Fruit fly (Drosophila melanogaster) whole organism, embryonic: Measurements from ENCODE around the gene Polr3E.

Experiments
- CG10366 ChIP-seq: fragments of 200-800 bp; sonication (Bioruptor generic); IDR thresholded peaks from 2 replicates; pipeline ENCODE4 v1.3.6; 2022; ENCODE audit warnings: missing biosample characterization, missing genetic modification characterization
- CG10431 ChIP-seq: fragments of 200-800 bp; sonication (Bioruptor generic); optimal IDR thresholded peaks from 3 replicates; lab custom pipeline; 2018; ENCODE audit warnings: missing biosample characterization, mild to moderate bottlenecking, missing genetic modification characterization
- CG10959 ChIP-seq: fragments of 200-800 bp; sonication (Bioruptor generic); IDR thresholded peaks from 2 replicates; pipeline ENCODE4 v1.3.6; 2022; ENCODE audit warnings: missing biosample characterization, missing genetic modification characterization
- CG11723 ChIP-seq: fragments of 200-800 bp; sonication (Bioruptor generic); optimal IDR thresholded peaks from 2 replicates; lab custom pipeline; 2017; ENCODE audit warnings: missing biosample characterization, mild to moderate bottlenecking, missing genetic modification characterization
- CG12155 ChIP-seq: fragments of 200-800 bp; sonication (Bioruptor generic); optimal IDR thresholded peaks from 3 replicates; lab custom pipeline; 2016; ENCODE audit warnings: missing biosample characterization, missing genetic modification characterization
- CG12219 ChIP-seq: fragments of 200-800 bp; sonication (Bioruptor generic); optimal IDR thresholded peaks from 3 replicates; lab custom pipeline; 2018; ENCODE audit warnings: missing biosample characterization, mild to moderate bottlenecking, missing genetic modification characterization
- CG13775 ChIP-seq: fragments of 200-800 bp; sonication (Bioruptor generic); optimal IDR thresholded peaks from 3 replicates; lab custom pipeline; 2017; ENCODE audit warnings: missing biosample characterization, mild to moderate bottlenecking, missing genetic modification characterization
- CG13894 ChIP-seq: fragments of 200-800 bp; sonication (Bioruptor generic); optimal IDR thresholded peaks from 3 replicates; lab custom pipeline; 2018; ENCODE audit warnings: missing biosample characterization, mild to moderate bottlenecking, missing genetic modification characterization, moderate library complexity
- CG14014 ChIP-seq: fragments of 200-800 bp; sonication (Bioruptor generic); IDR thresholded peaks from 2 replicates; pipeline ENCODE4 v1.3.6; 2022; ENCODE audit warnings: missing biosample characterization, missing genetic modification characterization
- CG16813 ChIP-seq: fragments of 200-800 bp; sonication (Bioruptor generic); IDR thresholded peaks from 3 replicates; pipeline ENCODE4 v1.3.6; 2022; ENCODE audit warnings: missing biosample characterization, missing genetic modification characterization; ENCODE audit not compliant: partially characterized antibody
- CG17186 ChIP-seq: fragments of 200-800 bp; sonication (Bioruptor generic); optimal IDR thresholded peaks from 3 replicates; lab custom pipeline; 2017; ENCODE audit warnings: missing biosample characterization, missing genetic modification reagents, missing genetic modification characterization
- CG17328 ChIP-seq: fragments of 200-800 bp; sonication (Bioruptor generic); IDR thresholded peaks from 2 replicates; pipeline ENCODE4 v1.3.6; 2022; ENCODE audit warnings: missing biosample characterization, missing genetic modification characterization
- CG17361 ChIP-seq: fragments of 200-800 bp; sonication (Bioruptor generic); IDR thresholded peaks from 3 replicates; pipeline ENCODE4 v1.3.6; 2022; ENCODE audit warnings: missing biosample characterization, missing genetic modification characterization
- CG17829 ChIP-seq: fragments of 200-800 bp; optimal IDR thresholded peaks from 2 replicates; lab custom pipeline; 2019; ENCODE audit warnings: missing biosample characterization, mild to moderate bottlenecking, missing genetic modification characterization, moderate library complexity
- CG17912 ChIP-seq: fragments of 200-800 bp; sonication (Bioruptor generic); optimal IDR thresholded peaks from 2 replicates; lab custom pipeline; 2018; ENCODE audit warnings: missing biosample characterization, mild to moderate bottlenecking, missing genetic modification characterization
- CG18619 ChIP-seq: fragments of 200-800 bp; sonication (Bioruptor generic); optimal IDR thresholded peaks from 3 replicates; lab custom pipeline; 2017; ENCODE audit warnings: missing biosample characterization, mild to moderate bottlenecking, missing genetic modification characterization
- CG2202 ChIP-seq: fragments of 200-800 bp; sonication (Bioruptor generic); optimal IDR thresholded peaks from 2 replicates; lab custom pipeline; 2018; ENCODE audit warnings: missing biosample characterization, mild to moderate bottlenecking, missing genetic modification characterization
- CG32767 ChIP-seq: fragments of 200-800 bp; sonication (Bioruptor generic); IDR thresholded peaks from 2 replicates; pipeline ENCODE4 v1.3.6; 2022; ENCODE audit warnings: missing biosample characterization, missing genetic modification characterization
- CG3838 ChIP-seq: fragments of 200-800 bp; sonication (Bioruptor generic); optimal IDR thresholded peaks from 3 replicates; lab custom pipeline; 2016; ENCODE audit warnings: missing biosample characterization, missing genetic modification characterization
- CG3847 ChIP-seq: fragments of 200-800 bp; sonication (Bioruptor generic); IDR thresholded peaks from 2 replicates; pipeline ENCODE4 v1.3.6; 2022; ENCODE audit warnings: missing biosample characterization, missing genetic modification characterization
- CG6272 ChIP-seq: fragments of 200-800 bp; sonication (Bioruptor generic); IDR thresholded peaks from 2 replicates; pipeline ENCODE4 v1.3.6; 2022; ENCODE audit warnings: missing biosample characterization, missing genetic modification characterization
- CG6765 ChIP-seq: fragments of 200-800 bp; sonication (Bioruptor generic); optimal IDR thresholded peaks from 3 replicates; lab custom pipeline; 2017; ENCODE audit warnings: missing biosample characterization, mild to moderate bottlenecking, missing genetic modification characterization
- CG6854 ChIP-seq: fragments of 200-800 bp; sonication (Bioruptor generic); optimal IDR thresholded peaks from 3 replicates; lab custom pipeline; 2017; ENCODE audit warnings: missing biosample characterization, mild to moderate bottlenecking, missing genetic modification characterization
- CG7372 ChIP-seq: fragments of 200-800 bp; sonication (Bioruptor generic); IDR thresholded peaks from 2 replicates; pipeline ENCODE4 v1.3.6; 2022; ENCODE audit warnings: missing biosample characterization, missing genetic modification characterization
- CG8388 ChIP-seq: fragments of 200-800 bp; sonication (Bioruptor generic); optimal IDR thresholded peaks from 2 replicates; lab custom pipeline; 2019; ENCODE audit warnings: missing biosample characterization, mild to moderate bottlenecking, missing genetic modification characterization, moderate library complexity
- Ets65A ChIP-seq: fragments of 200-800 bp; sonication (Bioruptor generic); peaks from one replicate; lab custom pipeline; 2016; ENCODE audit warnings: missing biosample characterization, missing genetic modification characterization
- Fer2 ChIP-seq: fragments of 200-800 bp; sonication (Bioruptor generic); optimal IDR thresholded peaks from 2 replicates; lab custom pipeline; 2018; ENCODE audit warnings: missing biosample characterization, mild to moderate bottlenecking, missing genetic modification characterization, moderate library complexity
- Lhr ChIP-seq: fragments of 200-800 bp; sonication (Bioruptor generic); optimal IDR thresholded peaks from 3 replicates; lab custom pipeline; 2017; ENCODE audit warnings: mild to moderate bottlenecking, missing biosample characterization, missing genetic modification reagents, missing genetic modification characterization
- MBD-R2 ChIP-seq: fragments of 200-800 bp; sonication (Bioruptor generic); IDR thresholded peaks from 2 replicates; pipeline ENCODE4 v1.3.6; 2022; ENCODE audit warnings: missing biosample characterization, missing genetic modification characterization
- Meics ChIP-seq: fragments of 200-800 bp; sonication (Bioruptor generic); optimal IDR thresholded peaks from 2 replicates; lab custom pipeline; 2017; ENCODE audit warnings: missing biosample characterization, mild to moderate bottlenecking, missing genetic modification characterization
- Myb ChIP-seq: fragments of 200-800 bp; sonication (Bioruptor generic); optimal IDR thresholded peaks from 2 replicates; lab custom pipeline; 2016; ENCODE audit warnings: missing biosample characterization, missing genetic modification characterization
- NC2β ChIP-seq: fragments of 200-800 bp; sonication (Bioruptor generic); optimal IDR thresholded peaks from 2 replicates; lab custom pipeline; 2016; ENCODE audit warnings: missing biosample characterization, missing genetic modification characterization
- Oaz ChIP-seq: fragments of 200-800 bp; sonication (Bioruptor generic); IDR thresholded peaks from 2 replicates; pipeline ENCODE4 v1.3.6; 2022; ENCODE audit warnings: missing biosample characterization, missing genetic modification characterization
- Ravus ChIP-seq: fragments of 200-800 bp; sonication (Bioruptor generic); IDR thresholded peaks from 2 replicates; pipeline ENCODE4 v1.3.6; 2022; ENCODE audit warnings: missing biosample characterization, missing genetic modification characterization
- Sox102F ChIP-seq: fragments of 200-800 bp; sonication (Bioruptor generic); optimal IDR thresholded peaks from 2 replicates; lab custom pipeline; 2018; ENCODE audit warnings: missing biosample characterization, mild to moderate bottlenecking, missing genetic modification characterization, moderate library complexity
- TFAM ChIP-seq: fragments of 200-800 bp; sonication (Bioruptor generic); optimal IDR thresholded peaks from 2 replicates; lab custom pipeline; 2017; ENCODE audit warnings: missing biosample characterization, missing genetic modification characterization, inconsistent platforms
- ac ChIP-seq: fragments of 200-800 bp; sonication (Bioruptor generic); optimal IDR thresholded peaks from 3 replicates; lab custom pipeline; 2017; ENCODE audit warnings: missing biosample characterization, mild to moderate bottlenecking, missing genetic modification characterization
- ap ChIP-seq: fragments of 200-800 bp; sonication (Bioruptor generic); IDR thresholded peaks from 2 replicates; pipeline ENCODE4 v1.3.6; 2022; ENCODE audit warnings: missing biosample characterization, missing genetic modification characterization
- az2 ChIP-seq: fragments of 200-800 bp; sonication (Bioruptor generic); optimal IDR thresholded peaks from 3 replicates; lab custom pipeline; 2016; ENCODE audit warnings: missing biosample characterization, missing genetic modification characterization
- chif ChIP-seq, 2 experiments: fragments of 200-800 bp; sonication (Bioruptor generic); optimal IDR thresholded peaks; 3 replicates each; lab custom pipeline; 2016; ENCODE audit warnings: missing biosample characterization in 2 of 2, missing genetic modification characterization in 2 of 2
- croc ChIP-seq: fragments of 200-800 bp; sonication (Bioruptor generic); conservative IDR thresholded peaks from 3 replicates; pipeline ENCODE4 v1.3.6; 2022; ENCODE audit warnings: missing biosample characterization, missing genetic modification characterization
- gfzf ChIP-seq: fragments of 200-800 bp; sonication (Bioruptor generic); optimal IDR thresholded peaks from 2 replicates; lab custom pipeline; 2016; ENCODE audit warnings: missing biosample characterization, mild to moderate bottlenecking, missing genetic modification characterization, moderate library complexity
- h ChIP-seq: fragments of >200 bp; optimal IDR thresholded peaks from 2 replicates; lab custom pipeline; 2017
- ham ChIP-seq: fragments of 200-800 bp; sonication (Bioruptor generic); IDR thresholded peaks from 2 replicates; pipeline ENCODE4 v1.3.6; 2022; ENCODE audit warnings: missing biosample characterization, missing genetic modification characterization
- lilli ChIP-seq: fragments of 200-800 bp; sonication (Bioruptor generic); optimal IDR thresholded peaks from 3 replicates; lab custom pipeline; 2016; ENCODE audit warnings: missing biosample characterization, missing genetic modification characterization
- seq ChIP-seq: fragments of 200-800 bp; sonication (Bioruptor generic); IDR thresholded peaks from 2 replicates; pipeline ENCODE4 v1.3.6; 2022; ENCODE audit warnings: missing biosample characterization, missing genetic modification characterization
- sim ChIP-seq: fragments of 200-800 bp; sonication (Bioruptor generic); IDR thresholded peaks from 2 replicates; pipeline ENCODE4 v1.3.6; 2022; ENCODE audit warnings: missing biosample characterization, missing genetic modification characterization
- stwl ChIP-seq: fragments of 200-800 bp; sonication (Bioruptor generic); optimal IDR thresholded peaks from 3 replicates; lab custom pipeline; 2018; ENCODE audit warnings: missing biosample characterization, mild to moderate bottlenecking, missing genetic modification characterization, moderate library complexity
- tll ChIP-seq, 2 experiments: fragments of 200-800 bp in 1 of 2; fragments of >200 bp in 1 of 2; sonication (Bioruptor generic) in 1 of 2; optimal IDR thresholded peaks; 2 replicates each; lab custom pipeline; 2017 to 2019; ENCODE audit warnings: missing biosample characterization in 2 of 2, missing genetic modification characterization in 2 of 2, mild to moderate bottlenecking in 1 of 2, moderate library complexity in 1 of 2
- unc-4 ChIP-seq: fragments of 200-800 bp; sonication (Bioruptor generic); IDR thresholded peaks from 2 replicates; pipeline ENCODE4 v1.3.6; 2022; ENCODE audit warnings: missing biosample characterization, missing genetic modification characterization; ENCODE audit not compliant: partially characterized antibody

Polr3E gene

DNA sequence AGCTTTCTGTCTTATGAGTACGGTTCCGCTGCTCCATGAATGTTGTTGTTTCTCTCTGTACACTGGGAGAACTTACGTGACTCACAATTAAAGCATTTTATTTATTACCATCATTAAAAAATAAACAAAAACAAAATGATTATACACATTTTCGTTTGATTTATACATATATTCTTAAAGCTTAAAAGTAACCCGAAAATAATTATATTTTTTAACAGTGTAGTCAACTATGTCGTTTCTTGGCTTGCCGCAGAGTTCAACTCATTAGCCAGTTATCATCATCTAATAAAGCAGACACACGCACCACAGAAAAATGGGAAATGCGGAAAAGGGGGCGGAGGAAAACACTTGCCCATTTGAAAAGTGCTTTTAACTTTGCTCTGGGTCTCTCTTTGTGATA lies 5.8 kb downstream of the Polr3E start (continued):
- TF ChIP-seq CG13894 (tag; lab: Kevin White, UChicago) (peak; percentile 54), unc-4 (no peak), CG10431 (GFP tag; lab: Kevin White, UChicago) (no peak), ap (GFP tag; lab: Robert Waterston, UW) (peak; percentile 72), CG13775 (peak; percentile 63), CG2202 (tag; lab: Kevin White, UChicago) (peak; percentile 46), Ets65A (GFP tag; lab: Kevin White, UChicago) (peak; percentile 93), CG7372 (no peak), CG17186 (GFP tag; lab: Kevin White, UChicago) (no peak), lilli (GFP tag; lab: Kevin White, UChicago) (peak; percentile 79), CG17328 (GFP tag; lab: Robert Waterston, UW) (peak; percentile 82; the same call in 1 of the 2 replicates), h (no peak), ham (GFP tag; lab: Robert Waterston, UW) (peak; percentile 31; the same call in 1 of the 2 replicates), CG18619 (GFP tag; lab: Kevin White, UChicago) (peak; percentile 56), CG6765 (no peak), TFAM (GFP tag; lab: Kevin White, UChicago) (no peak), Oaz (GFP tag; lab: Robert Waterston, UW) (peak; percentile 56), tll (GFP tag; optimal IDR thresholded peaks at IDR 0.05; lab: Kevin White, UChicago) (no peak), CG32767 (GFP tag; lab: Robert Waterston, UW) (peak; percentile 64; the same call in 1 of the 2 replicates), CG16813 (GFP tag; lab: Robert Waterston, UW) (no peak), CG17361 (GFP tag; lab: Robert Waterston, UW) (peak; percentile 82), CG17829 (tag; lab: Kevin White, UChicago) (peak; percentile 85), CG10959 (GFP tag; lab: Robert Waterston, UW) (peak; percentile 67), Meics (GFP tag; lab: Kevin White, UChicago) (peak; percentile 78), croc (GFP tag; lab: Robert Waterston, UW) (peak; percentile 30; the same call in 2 of the 3 replicates), Ravus (GFP tag; lab: Robert Waterston, UW) (peak; percentile 18; the same call in 1 of the 2 replicates), Myb (peak; percentile 28), sim (0 out of 2 replicates have a peak, but pooled peaks have one; percentile 42), stwl (tag; lab: Kevin White, UChicago) (no peak), CG6272 (GFP tag; lab: Robert Waterston, UW) (peak; percentile 37; the same call in 1 of the 2 replicates), CG17912 (GFP tag; lab: Kevin White, UChicago) (no peak), CG3838 (GFP tag; lab: Kevin White, UChicago) (no peak), MBD-R2 (peak; percentile 49; the same call in 1 of the 2 replicates), CG3847 (GFP tag; lab: Robert Waterston, UW) (peak; percentile 77), seq (GFP tag; lab: Robert Waterston, UW) (peak; percentile 74; the same call in 1 of the 2 replicates), CG11723 (GFP tag; lab: Kevin White, UChicago) (peak; percentile 56), CG6854 (GFP tag; lab: Kevin White, UChicago) (no peak), gfzf (GFP tag; lab: Kevin White, UChicago) (no peak), ac (GFP tag; lab: Kevin White, UChicago) (no peak), CG14014 (GFP tag; lab: Robert Waterston, UW) (peak; percentile 78), az2 (GFP tag; lab: Kevin White, UChicago) (peak; percentile 82), Sox102F (GFP tag; lab: Kevin White, UChicago) (peak; percentile 89), Fer2 (tag; lab: Kevin White, UChicago) (peak; percentile 39), Lhr (GFP tag; lab: Kevin White, UChicago) (peak; percentile 47), CG12219 (peak; percentile 67), CG12155 (GFP tag; lab: Kevin White, UChicago) (peak; percentile 73), CG8388 (peak; percentile 87), chif (GFP tag; optimal IDR thresholded peaks at IDR 0.05; lab: Kevin White, UChicago) (peak; percentile 39 to 71), NC2β (no peak), CG10366 (GFP tag; lab: Robert Waterston, UW) (peak; percentile 67)
